Worm (Caenorhabditis elegans): ENCODE data around the gene F54B3.2.

DNA sequence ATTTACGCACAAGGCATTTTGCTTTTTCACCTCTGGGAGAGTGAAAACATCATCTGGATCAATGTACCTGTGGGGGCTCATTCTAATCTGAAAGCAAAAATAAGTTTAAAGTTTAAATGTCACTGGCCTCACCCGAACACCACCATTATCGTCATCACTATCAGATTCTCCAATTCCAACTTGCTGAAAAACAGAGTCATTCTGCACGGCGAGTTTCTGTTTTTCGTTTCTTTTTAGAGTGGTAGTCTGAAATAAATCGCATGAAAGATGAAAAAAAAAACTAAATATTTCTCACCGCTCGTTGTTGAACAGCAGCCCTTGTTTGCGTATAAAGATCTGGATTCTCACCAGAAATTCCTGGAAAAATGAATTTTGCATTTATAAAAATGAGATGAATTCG, 22.8 kb downstream of the F54B3.2 start:
- TF ChIP-seq elt-3 (tag; optimal IDR thresholded peaks at IDR 0.05) (no peak), unc-120 (tag; optimal IDR thresholded peaks at IDR 0.05; ENCODE audit: poor library complexity, severe bottlenecking) (no peak), bed-3 (GFP tag; optimal IDR thresholded peaks at IDR 0.05) (no peak), unc-62 (GFP tag; optimal IDR thresholded peaks at IDR 0.05) (no peak), drap-1 (GFP tag; optimal IDR thresholded peaks at IDR 0.05) (no peak), ztf-11 (tag; optimal IDR thresholded peaks at IDR 0.05) (no peak), nhr-12 (tag; optimal IDR thresholded peaks at IDR 0.05) (no peak)

Measured in whole organism, mixed stage, embryonic.